Fruit fly (Drosophila melanogaster): ENCODE data around the gene TfIIFalpha.

Gene TfIIFalpha

dm6 chr3R:6380129-6380528 lies at the start of gene TfIIFalpha, which contains the start of gene CG1024 (continued):
- TF ChIP-seq CG11696 (GFP tag; IDR thresholded peaks at IDR 0.05) (no peak), CG9609 (GFP tag; optimal IDR thresholded peaks at IDR 0.05) (no peak), CG12391 (tag; optimal IDR thresholded peaks at IDR 0.05) (peak; percentile 36), sna (GFP tag; IDR thresholded peaks at IDR 0.05; ENCODE audit: partially characterized antibody) (peak; percentile 90), Hr39 (optimal IDR thresholded peaks at IDR 0.05) (no peak), esg (GFP tag; conservative IDR thresholded peaks at IDR 0.05) (no peak), CG6791 (GFP tag; IDR thresholded peaks at IDR 0.05; ENCODE audit: partially characterized antibody) (peak; percentile 86), CG10267 (tag; optimal IDR thresholded peaks at IDR 0.05) (peak; percentile 29), Dbx (GFP tag; IDR thresholded peaks at IDR 0.05) (no peak), Dref (GFP tag; IDR thresholded peaks at IDR 0.05) (peak; percentile 78), CG8765 (GFP tag; IDR thresholded peaks at IDR 0.05) (no peak), CG17186 (GFP tag; optimal IDR thresholded peaks at IDR 0.05) (peak; percentile 25), Side (GFP tag; optimal IDR thresholded peaks at IDR 0.05) (peak; percentile 3), CG7839 (tag; optimal IDR thresholded peaks at IDR 0.05) (no peak), CG7372 (GFP tag; IDR thresholded peaks at IDR 0.05) (no peak), BEAF-32 (GFP tag; optimal IDR thresholded peaks at IDR 0.05) (peak; percentile 85), crc (GFP tag; optimal IDR thresholded peaks at IDR 0.05) (no peak), gsb-n (tag; optimal IDR thresholded peaks at IDR 0.05) (no peak), CG18262 (tag; optimal IDR thresholded peaks at IDR 0.05) (no peak), cwo (GFP tag; optimal IDR thresholded peaks at IDR 0.05) (no peak), ro (GFP tag; IDR thresholded peaks at IDR 0.05) (no peak), CG17385 (GFP tag; optimal IDR thresholded peaks at IDR 0.05) (no peak), Asciz (GFP tag; optimal IDR thresholded peaks at IDR 0.05) (no peak), CG2129 (GFP tag; IDR thresholded peaks at IDR 0.05; ENCODE audit: partially characterized antibody) (peak; percentile 79), row (GFP tag; IDR thresholded peaks at IDR 0.05) (peak; percentile 72), Hr3 (GFP tag; optimal IDR thresholded peaks at IDR 0.05) (no peak), Meics (GFP tag; optimal IDR thresholded peaks at IDR 0.05) (no peak), Med (GFP tag) (peak; percentile 49), gfzf (GFP tag; optimal IDR thresholded peaks at IDR 0.05) (no peak), CG42726 (GFP tag; IDR thresholded peaks at IDR 0.05; ENCODE audit: partially characterized antibody) (peak; percentile 4; the same call in 1 of the 2 replicates), Dp (GFP tag; optimal IDR thresholded peaks at IDR 0.05) (peak; percentile 55), CHES-1-like (GFP tag; optimal IDR thresholded peaks at IDR 0.05) (peak; percentile 21), CG13287 (GFP tag; IDR thresholded peaks at IDR 0.05; ENCODE audit: partially characterized antibody) (peak; percentile 92), cato (GFP tag; optimal IDR thresholded peaks at IDR 0.05; ENCODE audit: borderline replicate concordance) (no peak), mam (GFP tag; optimal IDR thresholded peaks at IDR 0.05) (peak; percentile 8), CG8290 (GFP tag; optimal IDR thresholded peaks at IDR 0.05) (no peak), CG8290 (tag; optimal IDR thresholded peaks at IDR 0.05) (no peak), CG10209 (GFP tag; optimal IDR thresholded peaks at IDR 0.05) (no peak), CG4617 (GFP tag; optimal IDR thresholded peaks at IDR 0.05; ENCODE audit: borderline replicate concordance) (peak; percentile 15), sens (GFP tag) (peak; percentile 82), hbn (GFP tag; IDR thresholded peaks at IDR 0.05; ENCODE audit: partially characterized antibody) (peak; percentile 91), CG9727 (GFP tag; optimal IDR thresholded peaks at IDR 0.05) (no peak), Blimp-1 (GFP tag; optimal IDR thresholded peaks at IDR 0.05) (no peak), grau (tag; optimal IDR thresholded peaks at IDR 0.05) (peak; percentile 14), CG2712 (tag; optimal IDR thresholded peaks at IDR 0.05) (peak; percentile 47), CG8089 (GFP tag; optimal IDR thresholded peaks at IDR 0.05) (peak; percentile 6), ftz-f1 (GFP tag; optimal IDR thresholded peaks at IDR 0.05) (no peak), Fer2 (tag; optimal IDR thresholded peaks at IDR 0.05) (no peak), Hsf (GFP tag; optimal IDR thresholded peaks at IDR 0.05) (peak; percentile 9), hb (GFP tag; IDR thresholded peaks at IDR 0.05; ENCODE audit: partially characterized antibody) (peak; percentile 88), CG12942 (GFP tag; optimal IDR thresholded peaks at IDR 0.05) (no peak)

Measured in whole organism, embryonic.